Fruit fly (Drosophila melanogaster): ENCODE data around the gene CG33784.

The CG33784 gene

dm6 chr3R:10113746-10114145 is 46.0 kb downstream of the CG33784 start:
- TF ChIP-seq cic (GFP tag; optimal IDR thresholded peaks at IDR 0.05) (peak; percentile 29), Mnt (GFP tag; optimal IDR thresholded peaks at IDR 0.05) (no peak), CG1620 (GFP tag; optimal IDR thresholded peaks at IDR 0.05) (no peak), CG11617 (GFP tag; optimal IDR thresholded peaks at IDR 0.05) (no peak), CG14711 (tag; optimal IDR thresholded peaks at IDR 0.05) (no peak), pad (GFP tag; optimal IDR thresholded peaks at IDR 0.05) (no peak), CG7101 (tag; optimal IDR thresholded peaks at IDR 0.05) (no peak), Hr96 (GFP tag; optimal IDR thresholded peaks at IDR 0.05) (no peak), CG12768 (GFP tag; optimal IDR thresholded peaks at IDR 0.05) (no peak), Crg-1 (GFP tag; optimal IDR thresholded peaks at IDR 0.05) (no peak), ovo (GFP tag; optimal IDR thresholded peaks at IDR 0.05) (no peak), Clk (GFP tag; optimal IDR thresholded peaks at IDR 0.05) (no peak), tj (GFP tag; optimal IDR thresholded peaks at IDR 0.05) (peak; percentile 33), cnc (optimal IDR thresholded peaks at IDR 0.05) (no peak), toe (GFP tag; optimal IDR thresholded peaks at IDR 0.05) (no peak), CG5204 (GFP tag; optimal IDR thresholded peaks at IDR 0.05) (no peak)

DNA sequence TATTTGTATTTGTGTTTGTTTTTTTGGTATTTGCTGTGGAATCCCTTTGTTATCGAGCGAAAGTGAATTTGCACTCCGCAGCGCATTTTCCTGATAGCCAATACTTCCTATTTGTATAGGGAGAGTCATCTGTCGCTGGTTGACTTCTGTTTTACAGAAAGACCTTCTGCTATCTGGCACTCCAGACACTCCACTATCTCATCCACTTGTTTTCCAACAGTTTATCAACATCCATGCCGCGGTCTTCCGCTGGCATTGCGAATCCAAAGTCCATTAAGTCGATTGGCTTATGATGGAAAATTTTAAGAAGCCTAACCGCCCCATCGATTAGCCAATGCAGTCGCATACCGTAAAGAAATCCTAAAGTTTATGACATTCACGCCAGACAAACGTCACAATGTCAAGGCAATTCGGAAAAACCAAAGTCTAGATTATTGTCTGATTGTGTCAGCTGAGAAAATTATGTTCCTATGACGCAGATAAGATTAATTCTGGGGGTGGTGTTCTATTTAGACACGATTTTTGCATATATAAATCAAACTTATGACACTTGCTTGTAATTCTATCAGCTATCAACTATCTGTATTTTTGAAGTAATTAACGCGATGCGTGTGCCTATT is 47.3 kb downstream of the CG33784 start:
- TF ChIP-seq Crg-1 (GFP tag; optimal IDR thresholded peaks at IDR 0.05): peak; percentile 4
- peak; percentile 6 for TF ChIP-seq CG12768 (GFP tag; optimal IDR thresholded peaks at IDR 0.05)
- TF ChIP-seq cic (GFP tag; optimal IDR thresholded peaks at IDR 0.05): no peak

DNA sequence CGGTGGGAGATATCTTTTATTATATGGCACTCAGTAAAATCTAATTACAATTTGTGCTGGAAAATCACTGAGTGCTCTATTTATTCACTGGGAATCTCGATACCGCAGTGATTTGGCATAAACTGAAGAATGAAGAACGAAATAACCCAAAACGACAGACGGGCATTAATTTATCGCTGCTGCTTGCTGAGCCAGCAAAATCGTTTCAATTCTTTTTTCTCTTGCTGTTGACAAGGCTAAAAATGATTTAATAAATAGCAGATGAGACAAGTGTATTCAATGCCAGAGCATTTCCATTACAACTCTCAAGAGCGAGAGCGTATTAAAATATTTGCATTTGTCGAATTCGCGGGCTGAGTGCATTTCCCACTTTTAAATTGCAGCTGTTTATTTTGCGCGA is 48.1 kb downstream of the CG33784 start:
- no peak for TF ChIP-seq Mnt (GFP tag; optimal IDR thresholded peaks at IDR 0.05)
- no peak for TF ChIP-seq ovo (GFP tag; optimal IDR thresholded peaks at IDR 0.05)
- peak; percentile 96 for TF ChIP-seq tj (GFP tag; optimal IDR thresholded peaks at IDR 0.05)
- no peak for TF ChIP-seq cnc (optimal IDR thresholded peaks at IDR 0.05)
- no peak for TF ChIP-seq CG1620 (GFP tag; optimal IDR thresholded peaks at IDR 0.05)
- no peak for TF ChIP-seq CG12768 (GFP tag; optimal IDR thresholded peaks at IDR 0.05)
- no peak for TF ChIP-seq CG7045 (GFP tag; optimal IDR thresholded peaks at IDR 0.05)
